Worm (Caenorhabditis elegans) whole organism, L1 larva: ENCODE data around the gene B0546.4.

ENCODE experiments used
- elt-3 ChIP-seq, 6 experiments: fragments of 150-350 bp in 1 of 6; sonication (generic microtip); optimal IDR thresholded peaks; 2 replicates each; lab custom pipeline; 2017 to 2018; ENCODE audit warnings: missing biosample characterization in 6 of 6, missing genetic modification characterization in 6 of 6, inconsistent platforms in 1 of 6
- fkh-4 ChIP-seq: sonication (generic microtip); optimal IDR thresholded peaks from 2 replicates; lab custom pipeline; 2016; ENCODE audit warnings: missing compliant biosample characterization, missing genetic modification characterization, borderline replicate concordance
- lin-39 ChIP-seq: fragments of 150-350 bp; optimal IDR thresholded peaks from 2 replicates; lab custom pipeline; 2014; ENCODE audit warnings: missing biosample characterization, missing genetic modification reagents, missing genetic modification characterization
- nhr-12 ChIP-seq: sonication (generic microtip); optimal IDR thresholded peaks from 2 replicates; lab custom pipeline; 2017; ENCODE audit warnings: missing biosample characterization, missing genetic modification characterization
- pag-3 ChIP-seq: sonication (generic microtip); optimal IDR thresholded peaks from 2 replicates; lab custom pipeline; 2017; ENCODE audit warnings: missing genetic modification characterization, mild to moderate bottlenecking, missing compliant biosample characterization, antibody characterized with exemption, borderline replicate concordance; ENCODE audit not compliant: insufficient read depth
- unc-62 ChIP-seq: fragments of 150-350 bp; optimal IDR thresholded peaks from 2 replicates; lab custom pipeline; 2014; ENCODE audit warnings: missing biosample characterization, missing genetic modification reagents, missing genetic modification characterization
- zip-4 ChIP-seq: fragments of 200-800 bp; sonication (Bioruptor generic); optimal IDR thresholded peaks from 2 replicates; lab custom pipeline; 2018; ENCODE audit warnings: mild to moderate bottlenecking, missing genetic modification characterization, moderate library complexity, missing compliant biosample characterization

DNA sequence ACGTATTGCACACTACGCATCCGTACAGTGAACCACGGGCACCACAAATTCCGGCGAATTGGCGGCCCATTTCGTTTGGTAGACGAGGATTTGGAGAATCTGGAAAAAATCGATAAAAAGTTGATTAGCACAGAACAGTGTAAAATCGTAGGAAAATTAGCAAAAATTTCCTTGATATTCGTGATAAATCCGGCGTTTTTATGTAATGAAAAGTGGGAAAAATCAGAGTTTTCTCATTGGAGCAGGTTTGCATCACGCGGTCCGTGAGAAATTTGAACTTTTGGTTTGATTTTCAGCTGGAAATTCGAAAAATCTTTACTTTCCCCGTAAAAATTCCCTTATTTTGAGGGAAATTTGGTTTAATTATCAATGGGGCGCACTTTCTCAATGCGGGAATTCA is at the start of gene B0546.4:
- no peak for TF ChIP-seq pag-3
- no peak for TF ChIP-seq zip-4 (GFP tag; lab: Kevin White, UChicago)
- no peak for TF ChIP-seq nhr-12 (tag; lab: Kevin White, UChicago)
- no peak for TF ChIP-seq elt-3 (tag; optimal IDR thresholded peaks at IDR 0.05; lab: Kevin White, UChicago)
- TF ChIP-seq unc-62 (GFP tag; lab: Kevin White, UChicago), result no peak
- TF ChIP-seq fkh-4 (tag; lab: Kevin White, UChicago), result no peak
- no peak for TF ChIP-seq lin-39 (tag; lab: Kevin White, UChicago)
